Fruit fly (Drosophila melanogaster) whole organism, prepupa: ENCODE data around the gene Osi18.
A peak's percentile ranks its signal among the peaks of the same experiment; 100 is the strongest.

ENCODE experiments used
- Blimp-1 ChIP-seq: fragments of 200-800 bp; sonication (Bioruptor generic); optimal IDR thresholded peaks from 3 replicates; lab custom pipeline; 2017; ENCODE audit warnings: missing biosample characterization, missing genetic modification characterization, mild to moderate bottlenecking, moderate library complexity, missing genetic modification reagents
- CG10631 ChIP-seq: fragments of 200-800 bp; sonication (Bioruptor generic); optimal IDR thresholded peaks from 2 replicates; lab custom pipeline; 2016; ENCODE audit warnings: missing biosample characterization, missing genetic modification characterization
- CG10669 ChIP-seq: fragments of 200-800 bp; sonication (Bioruptor generic); optimal IDR thresholded peaks from 3 replicates; lab custom pipeline; 2018; ENCODE audit warnings: missing biosample characterization, mild to moderate bottlenecking, missing genetic modification characterization, moderate library complexity
- CG11294 ChIP-seq: fragments of 200-800 bp; sonication (Bioruptor generic); IDR thresholded peaks from 2 replicates; pipeline ENCODE4 v1.3.6; 2022; ENCODE audit warnings: missing biosample characterization, missing genetic modification characterization
- CG11762 ChIP-seq: fragments of 200-800 bp; sonication (Bioruptor generic); optimal IDR thresholded peaks from 3 replicates; lab custom pipeline; 2016; ENCODE audit warnings: missing biosample characterization, missing genetic modification characterization; ENCODE audit not compliant: insufficient read depth
- CG11902 ChIP-seq: fragments of 200-800 bp; sonication (Bioruptor generic); optimal IDR thresholded peaks from 3 replicates; lab custom pipeline; 2016; ENCODE audit warnings: missing biosample characterization, missing genetic modification characterization
- CG15336 ChIP-seq: fragments of 200-800 bp; sonication (Bioruptor generic); IDR thresholded peaks from 2 replicates; pipeline ENCODE4 v1.3.6; 2022; ENCODE audit warnings: missing biosample characterization, missing genetic modification characterization
- CG1621 ChIP-seq: fragments of 200-800 bp; sonication (Bioruptor generic); optimal IDR thresholded peaks from 3 replicates; lab custom pipeline; 2018; ENCODE audit warnings: missing biosample characterization, mild to moderate bottlenecking, missing genetic modification characterization
- CG31627 ChIP-seq: fragments of 200-800 bp; sonication (Bioruptor generic); optimal IDR thresholded peaks from 3 replicates; lab custom pipeline; 2016; ENCODE audit warnings: missing biosample characterization, missing genetic modification characterization
- CG32006 ChIP-seq: fragments of 200-800 bp; sonication (Bioruptor generic); optimal IDR thresholded peaks from 3 replicates; lab custom pipeline; 2017; ENCODE audit warnings: missing biosample characterization, mild to moderate bottlenecking, missing genetic modification characterization
- CG34406 ChIP-seq: fragments of 200-800 bp; sonication (Bioruptor generic); optimal IDR thresholded peaks from 3 replicates; lab custom pipeline; 2016; ENCODE audit warnings: missing biosample characterization, missing genetic modification characterization
- CG4318 ChIP-seq: fragments of 200-800 bp; sonication (Bioruptor generic); optimal IDR thresholded peaks from 3 replicates; lab custom pipeline; 2017; ENCODE audit warnings: missing biosample characterization, mild to moderate bottlenecking, missing genetic modification characterization
- CG6163 ChIP-seq: fragments of 200-800 bp; sonication (Bioruptor generic); IDR thresholded peaks from 3 replicates; pipeline ENCODE4 v1.3.6; 2022; ENCODE audit warnings: missing biosample characterization, missing genetic modification characterization
- CG6276 ChIP-seq: fragments of 200-800 bp; sonication (Bioruptor generic); optimal IDR thresholded peaks from 2 replicates; lab custom pipeline; 2017; ENCODE audit warnings: missing biosample characterization, mild to moderate bottlenecking, missing genetic modification characterization
- CG6792 ChIP-seq: fragments of 200-800 bp; sonication (Bioruptor generic); optimal IDR thresholded peaks from 3 replicates; lab custom pipeline; 2016; ENCODE audit warnings: missing biosample characterization, missing genetic modification characterization
- CG6854 ChIP-seq: fragments of 200-800 bp; sonication (Bioruptor generic); optimal IDR thresholded peaks from 2 replicates; lab custom pipeline; 2017; ENCODE audit warnings: missing biosample characterization, mild to moderate bottlenecking, missing genetic modification characterization
- CG7368 ChIP-seq: fragments of 200-800 bp; sonication (Bioruptor generic); optimal IDR thresholded peaks from 3 replicates; lab custom pipeline; 2016; ENCODE audit warnings: missing biosample characterization, missing genetic modification characterization
- CG8119 ChIP-seq: fragments of 200-800 bp; sonication (Bioruptor generic); IDR thresholded peaks from 3 replicates; pipeline ENCODE4 v1.3.6; 2022; ENCODE audit warnings: missing biosample characterization, missing genetic modification characterization
- CG8319 ChIP-seq: fragments of 200-800 bp; sonication (Bioruptor generic); optimal IDR thresholded peaks from 3 replicates; lab custom pipeline; 2016; ENCODE audit warnings: missing biosample characterization, missing genetic modification characterization
- CG8632 ChIP-seq: fragments of 200-800 bp; sonication (Bioruptor generic); optimal IDR thresholded peaks from 3 replicates; lab custom pipeline; 2016; ENCODE audit warnings: missing biosample characterization, missing genetic modification characterization
- Eip75B ChIP-seq: fragments of 200-800 bp; sonication (Bioruptor generic); optimal IDR thresholded peaks from 3 replicates; lab custom pipeline; 2016; ENCODE audit warnings: missing biosample characterization, missing genetic modification characterization
- Eip78C ChIP-seq: fragments of 200-800 bp; sonication (Bioruptor generic); peaks from one replicate; lab custom pipeline; 2016; ENCODE audit warnings: missing biosample characterization, missing genetic modification characterization
- Eip93F ChIP-seq: fragments of 200-800 bp; sonication (Bioruptor generic); optimal IDR thresholded peaks from 2 replicates; lab custom pipeline; 2016; ENCODE audit warnings: missing biosample characterization, mild to moderate bottlenecking, missing genetic modification characterization
- Ets96B ChIP-seq: fragments of 200-800 bp; optimal IDR thresholded peaks from 2 replicates; lab custom pipeline; 2019; ENCODE audit warnings: missing biosample characterization, mild to moderate bottlenecking, missing genetic modification characterization, moderate library complexity
- Gug ChIP-seq: fragments of 200-800 bp; sonication (Bioruptor generic); IDR thresholded peaks from 2 replicates; pipeline ENCODE4 v1.3.6; 2022; ENCODE audit warnings: missing biosample characterization, missing genetic modification characterization
- Hr38 ChIP-seq: sonication (Bioruptor generic); optimal IDR thresholded peaks from 2 replicates; lab custom pipeline; 2016; ENCODE audit warnings: missing biosample characterization, missing genetic modification characterization
- Hr4 ChIP-seq: fragments of 200-800 bp; sonication (Bioruptor generic); optimal IDR thresholded peaks from 3 replicates; lab custom pipeline; 2016; ENCODE audit warnings: missing biosample characterization, missing genetic modification characterization
- Lpt ChIP-seq: fragments of 200-800 bp; sonication (Bioruptor generic); optimal IDR thresholded peaks from 3 replicates; lab custom pipeline; 2016; ENCODE audit warnings: missing biosample characterization, missing genetic modification characterization
- Met ChIP-seq: fragments of 200-800 bp; sonication (Bioruptor generic); optimal IDR thresholded peaks from 3 replicates; lab custom pipeline; 2016; ENCODE audit warnings: missing biosample characterization, missing genetic modification characterization
- OdsH ChIP-seq: fragments of 200-800 bp; sonication (Bioruptor generic); optimal IDR thresholded peaks from 3 replicates; lab custom pipeline; 2016; ENCODE audit warnings: missing biosample characterization, missing genetic modification characterization
- Sox102F ChIP-seq: fragments of 200-800 bp; sonication (Bioruptor generic); optimal IDR thresholded peaks from 2 replicates; lab custom pipeline; 2016; ENCODE audit warnings: missing biosample characterization, mild to moderate bottlenecking, missing genetic modification characterization
- Sox14 ChIP-seq: fragments of 200-800 bp; sonication (Bioruptor generic); optimal IDR thresholded peaks from 3 replicates; lab custom pipeline; 2016; ENCODE audit warnings: missing biosample characterization, missing genetic modification characterization
- achi ChIP-seq: fragments of 200-800 bp; sonication (Bioruptor generic); optimal IDR thresholded peaks from 3 replicates; lab custom pipeline; 2016; ENCODE audit warnings: missing biosample characterization, missing genetic modification characterization
- cyc ChIP-seq: fragments of 200-800 bp; sonication (Bioruptor generic); optimal IDR thresholded peaks from 3 replicates; lab custom pipeline; 2016; ENCODE audit warnings: missing biosample characterization, missing genetic modification characterization
- dac ChIP-seq: fragments of 200-800 bp; sonication (Bioruptor generic); optimal IDR thresholded peaks from 2 replicates; lab custom pipeline; 2017; ENCODE audit warnings: missing biosample characterization, mild to moderate bottlenecking, missing genetic modification characterization
- dsx ChIP-seq: fragments of 200-800 bp; optimal IDR thresholded peaks from 3 replicates; lab custom pipeline; 2019; ENCODE audit warnings: missing biosample characterization, mild to moderate bottlenecking, missing genetic modification characterization, moderate library complexity; ENCODE audit not compliant: poor library complexity, severe bottlenecking
- eg ChIP-seq: fragments of 200-800 bp; sonication (Bioruptor generic); IDR thresholded peaks from 3 replicates; pipeline ENCODE4 v1.3.6; 2022; ENCODE audit warnings: missing biosample characterization, missing genetic modification characterization
- fkh ChIP-seq: fragments of 200-800 bp; sonication (Bioruptor generic); optimal IDR thresholded peaks from 3 replicates; lab custom pipeline; 2017; ENCODE audit warnings: missing biosample characterization, mild to moderate bottlenecking, missing genetic modification characterization, moderate library complexity
- lz ChIP-seq: fragments of 200-800 bp; sonication (Bioruptor generic); optimal IDR thresholded peaks from 3 replicates; lab custom pipeline; 2016; ENCODE audit warnings: missing biosample characterization, missing genetic modification characterization
- pdm3 ChIP-seq: fragments of 200-800 bp; sonication (Bioruptor generic); optimal IDR thresholded peaks from 3 replicates; lab custom pipeline; 2016; ENCODE audit warnings: missing biosample characterization, missing genetic modification characterization
- salr ChIP-seq, 2 experiments: fragments of 200-800 bp; sonication (Bioruptor generic); optimal IDR thresholded peaks; 3 replicates each; lab custom pipeline; 2016 to 2018; ENCODE audit warnings: missing biosample characterization in 2 of 2, missing genetic modification characterization in 2 of 2, mild to moderate bottlenecking in 1 of 2
- spab ChIP-seq: fragments of 200-800 bp; sonication (Bioruptor generic); optimal IDR thresholded peaks from 2 replicates; lab custom pipeline; 2017; ENCODE audit warnings: missing biosample characterization, mild to moderate bottlenecking, missing genetic modification characterization, missing genetic modification reagents
- svp ChIP-seq: fragments of 200-800 bp; sonication (Bioruptor generic); peaks from one replicate; lab custom pipeline; 2016; ENCODE audit warnings: missing biosample characterization, missing genetic modification characterization
- topi ChIP-seq: fragments of 200-800 bp; sonication (Bioruptor generic); optimal IDR thresholded peaks from 3 replicates; lab custom pipeline; 2016; ENCODE audit warnings: missing biosample characterization, missing genetic modification characterization
- vri ChIP-seq: fragments of 200-800 bp; sonication (Bioruptor generic); optimal IDR thresholded peaks from 3 replicates; lab custom pipeline; 2016; ENCODE audit warnings: missing biosample characterization, mild to moderate bottlenecking, missing genetic modification characterization

Osi18 gene

dm6 chr3R:6352893-6353623 is 23.0 kb downstream of the Osi18 start (continued):
- TF ChIP-seq CG6854 (GFP tag; lab: Kevin White, UChicago) (no peak), Gug (GFP tag; lab: Robert Waterston, UW) (peak; percentile 44; the same call in 1 of the 2 replicates), CG32006 (GFP tag; lab: Kevin White, UChicago) (peak; percentile 80), svp (GFP tag; lab: Kevin White, UChicago) (no peak), Eip78C (GFP tag; lab: Kevin White, UChicago) (peak; percentile 88), CG31627 (GFP tag; lab: Kevin White, UChicago) (peak; percentile 27), topi (GFP tag; lab: Kevin White, UChicago) (peak; percentile 48), CG8319 (GFP tag; lab: Kevin White, UChicago) (no peak), Sox14 (peak; percentile 3), CG4318 (peak; percentile 47), spab (GFP tag; lab: Kevin White, UChicago) (peak; percentile 37), dac (GFP tag; lab: Kevin White, UChicago) (no peak), CG1621 (no peak), Hr38 (GFP tag; lab: Kevin White, UChicago) (no peak), Hr4 (GFP tag; lab: Kevin White, UChicago) (peak; percentile 63), achi (peak; percentile 37), CG6276 (GFP tag; lab: Kevin White, UChicago) (peak; percentile 64), CG34406 (peak; percentile 22), CG10631 (GFP tag; lab: Kevin White, UChicago) (peak; percentile 35), CG10669 (GFP tag; lab: Kevin White, UChicago) (peak; percentile 31), Blimp-1 (GFP tag; lab: Kevin White, UChicago) (no peak), pdm3 (GFP tag; lab: Kevin White, UChicago) (peak; percentile 64), Eip93F (GFP tag; lab: Kevin White, UChicago) (no peak), CG15336 (GFP tag; lab: Robert Waterston, UW) (peak; percentile 47; the same call in 1 of the 2 replicates), CG6792 (peak; percentile 13), Ets96B (tag; lab: Kevin White, UChicago) (peak; percentile 39), CG11762 (GFP tag; lab: Kevin White, UChicago) (peak; percentile 20), cyc (GFP tag; lab: Kevin White, UChicago) (no peak), CG8632 (GFP tag; lab: Kevin White, UChicago) (no peak), vri (GFP tag; lab: Kevin White, UChicago) (no peak)

- TF ChIP-seq CG8119 (GFP tag; lab: Robert Waterston, UW) (peak; percentile 73; the same call in 2 of the 3 replicates), Gug (GFP tag; lab: Robert Waterston, UW) (no peak; the same call in 1 of the 2 replicates), Hr38 (GFP tag; lab: Kevin White, UChicago) (no peak), Sox14 (peak; percentile 87), lz (GFP tag; lab: Kevin White, UChicago) (peak; percentile 80), CG6163 (peak; percentile 87), CG7368 (GFP tag; lab: Kevin White, UChicago) (no peak), OdsH (GFP tag; lab: Kevin White, UChicago) (peak; percentile 88), fkh (GFP tag; lab: Kevin White, UChicago) (no peak), Eip75B (peak; percentile 84), vri (GFP tag; lab: Kevin White, UChicago) (peak; percentile 62), CG15336 (GFP tag; lab: Robert Waterston, UW) (peak; percentile 82; the same call in 1 of the 2 replicates), dsx (GFP tag; lab: Kevin White, UChicago) (no peak), CG6276 (GFP tag; lab: Kevin White, UChicago) (no peak), salr (GFP tag; optimal IDR thresholded peaks at IDR 0.05; lab: Kevin White, UChicago) (peak in 1 of 2 experiments; percentile 89), topi (GFP tag; lab: Kevin White, UChicago) (peak; percentile 88), Hr4 (GFP tag; lab: Kevin White, UChicago) (peak; percentile 91), CG11294 (GFP tag; lab: Robert Waterston, UW) (0 out of 2 replicates have a peak, but pooled peaks have one; percentile 29), dac (GFP tag; lab: Kevin White, UChicago) (peak; percentile 57), cyc (GFP tag; lab: Kevin White, UChicago) (peak; percentile 78), CG31627 (GFP tag; lab: Kevin White, UChicago) (peak; percentile 76), svp (GFP tag; lab: Kevin White, UChicago) (peak; percentile 93), CG11902 (GFP tag; lab: Kevin White, UChicago) (peak; percentile 36), Lpt (GFP tag; lab: Kevin White, UChicago) (peak; percentile 71), eg (no peak), Sox102F (GFP tag; lab: Kevin White, UChicago) (peak; percentile 77), Met (GFP tag; lab: Kevin White, UChicago) (peak; percentile 88), CG6792 (peak; percentile 81), CG4318 (peak; percentile 79)
These were observed 23.7 kb downstream of the Osi18 start for dm6 chr3R:6353624-6354352.
